Fruit fly (Drosophila melanogaster): Measurements from ENCODE around the gene nan.
A peak's percentile ranks its signal among the peaks of the same experiment; 100 is the strongest.

Gene nan

DNA sequence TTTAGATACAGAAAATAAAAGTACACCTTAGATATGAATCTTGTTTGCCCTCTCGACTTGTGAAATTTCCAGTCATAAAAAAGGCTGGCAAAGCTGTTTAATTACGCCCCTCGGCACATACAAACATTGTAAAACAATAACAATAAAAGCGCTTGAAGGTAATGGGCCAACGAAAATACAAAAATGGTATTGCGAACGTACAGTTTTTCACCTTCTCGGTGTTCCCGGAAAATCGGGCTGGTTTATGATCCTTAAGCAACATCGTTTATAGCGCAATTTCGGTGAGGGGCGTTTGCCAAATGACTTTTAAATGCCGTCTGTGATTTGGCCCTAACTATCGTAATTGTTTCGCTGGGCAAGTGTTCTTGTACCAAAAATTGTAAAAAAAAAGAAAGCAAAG, 4.4 kb downstream of the nan start:
- TF ChIP-seq CG12605 (GFP tag; IDR thresholded peaks at IDR 0.05) (no peak), CG4496 (GFP tag; IDR thresholded peaks at IDR 0.05) (no peak), Pif1A (GFP tag; optimal IDR thresholded peaks at IDR 0.05) (no peak), gl (tag; optimal IDR thresholded peaks at IDR 0.05) (no peak), CG32121 (GFP tag; IDR thresholded peaks at IDR 0.05) (no peak), CG14655 (GFP tag; optimal IDR thresholded peaks at IDR 0.05) (no peak), CG9948 (tag; optimal IDR thresholded peaks at IDR 0.05) (no peak), CG8301 (tag; optimal IDR thresholded peaks at IDR 0.05) (no peak), Ets98B (GFP tag; IDR thresholded peaks at IDR 0.05) (no peak), CG10348 (GFP tag; IDR thresholded peaks at IDR 0.05) (no peak)

DNA sequence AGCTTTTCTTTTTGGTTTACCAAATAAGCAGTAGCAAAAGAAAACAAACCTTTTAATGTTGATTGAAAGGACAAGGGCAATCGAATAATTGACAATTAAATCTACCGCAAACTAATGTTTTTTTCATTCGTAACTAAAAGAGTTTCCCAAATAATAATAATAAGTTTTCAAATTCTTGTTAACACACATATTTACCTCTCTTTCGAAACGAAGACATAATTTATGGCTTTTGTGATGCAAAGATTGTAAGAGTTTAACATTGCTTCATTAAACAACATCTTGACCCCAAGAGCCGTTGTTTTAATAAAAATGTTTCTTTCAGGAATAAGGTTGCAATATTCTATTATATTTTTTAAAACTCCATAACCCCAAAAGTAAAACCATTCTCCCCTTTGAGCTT, 10.9 kb downstream of the nan start, which contains the start of gene D:
TSS of gene D (minus strand) at position 101 of the 400 bp plus-strand sequence.
- no peak for TF ChIP-seq CG10348 (GFP tag; IDR thresholded peaks at IDR 0.05)

DNA sequence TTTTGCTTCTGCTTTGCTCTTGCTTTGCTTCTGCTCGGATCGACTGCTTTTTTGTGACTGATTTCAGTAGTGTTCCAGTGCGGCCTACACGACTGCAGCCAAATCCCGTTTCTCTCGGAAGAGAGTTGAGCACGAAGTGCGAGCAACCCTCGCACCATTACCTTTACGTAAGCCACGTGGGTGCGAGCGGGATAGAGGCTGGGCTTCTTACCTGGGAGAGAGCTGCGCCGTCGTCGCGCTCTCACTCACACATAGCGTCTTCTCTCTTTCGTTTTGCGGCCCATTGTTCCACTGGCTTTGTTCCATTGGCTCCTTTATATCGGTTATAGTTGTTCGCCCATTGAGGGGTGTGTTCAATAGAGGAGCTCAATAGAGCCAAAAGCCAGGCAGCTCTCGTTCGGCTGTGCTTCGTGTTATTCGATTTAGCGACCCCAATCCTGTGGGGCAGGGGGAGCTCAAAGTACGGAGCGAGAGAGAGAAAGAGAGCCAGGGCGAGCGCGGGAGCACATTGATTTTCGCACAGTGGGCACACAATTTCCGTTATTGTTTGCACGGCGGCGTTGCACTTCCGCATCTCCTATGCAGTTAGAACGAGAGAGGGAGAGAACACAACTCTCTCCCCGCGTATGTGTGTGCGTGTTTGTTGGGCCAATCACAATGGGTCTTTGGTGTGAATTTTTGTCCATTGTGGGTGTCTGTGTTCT, 11.8 kb downstream of the nan start:
- peak; percentile 5 for TF ChIP-seq Snoo (tag; optimal IDR thresholded peaks at IDR 0.05)
- TF ChIP-seq gl (tag; optimal IDR thresholded peaks at IDR 0.05): peak; percentile 14
- TF ChIP-seq CG12605 (GFP tag; IDR thresholded peaks at IDR 0.05): 0 out of 2 replicates have a peak, but pooled peaks have one; percentile 6
- TF ChIP-seq CG34367 (tag; optimal IDR thresholded peaks at IDR 0.05): no peak
- no peak for TF ChIP-seq CG8301 (tag; optimal IDR thresholded peaks at IDR 0.05)
- no peak for TF ChIP-seq rn (GFP tag; IDR thresholded peaks at IDR 0.05)
- 0 out of 3 replicates have a peak, but pooled peaks have one; percentile 4 for TF ChIP-seq fd96Ca (GFP tag; IDR thresholded peaks at IDR 0.05)
- TF ChIP-seq CG32121 (GFP tag; IDR thresholded peaks at IDR 0.05): no peak

- TF ChIP-seq fd96Ca (GFP tag; IDR thresholded peaks at IDR 0.05) (no peak), CG17806 (tag; optimal IDR thresholded peaks at IDR 0.05) (no peak)
Observed at dm6 chr3L:14174197-14174596, 15.3 kb downstream of the nan start.

- TF ChIP-seq CG13204 (GFP tag; optimal IDR thresholded peaks at IDR 0.05) (no peak), rn (GFP tag; IDR thresholded peaks at IDR 0.05) (no peak)
Observed at dm6 chr3L:14173325-14173724, 16.1 kb downstream of the nan start.

DNA sequence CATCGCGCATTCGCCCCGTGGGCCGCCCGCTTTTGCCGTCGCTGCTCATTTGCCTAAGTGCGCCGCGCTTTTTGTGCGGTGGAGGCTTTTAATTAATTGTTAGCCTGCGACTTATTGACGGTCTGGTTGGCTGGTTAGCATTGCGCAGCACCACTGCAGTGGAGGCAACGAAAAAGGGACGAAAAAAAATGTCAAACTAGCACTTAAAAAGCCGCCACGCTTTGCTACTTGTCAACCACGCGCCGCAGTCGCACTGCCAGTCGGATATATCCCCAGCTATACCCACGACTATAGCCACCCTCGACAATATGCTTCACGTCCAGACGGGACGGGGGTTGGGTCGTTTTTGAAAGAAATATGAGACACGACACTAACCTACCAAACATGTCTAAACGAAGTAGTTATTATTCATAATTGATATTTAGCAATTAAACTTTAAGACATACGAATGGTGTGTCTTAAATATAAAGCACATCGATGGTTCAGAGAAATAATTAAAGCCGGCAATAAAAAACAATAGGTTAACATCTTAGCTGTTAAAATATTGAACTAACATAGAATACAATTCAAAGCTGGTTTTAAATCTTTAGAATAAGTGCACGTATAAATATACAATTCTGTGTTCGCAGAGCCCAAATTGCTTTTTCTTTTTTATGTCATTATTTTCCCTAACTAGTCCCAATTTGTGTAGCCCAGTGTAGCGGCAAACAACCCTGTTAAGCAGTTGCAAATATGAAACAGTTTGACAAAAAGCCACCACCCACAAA, 17.1 kb downstream of the nan start:
- TF ChIP-seq CG8159 (tag; optimal IDR thresholded peaks at IDR 0.05) (peak; percentile 36), Pif1B (GFP tag; optimal IDR thresholded peaks at IDR 0.05) (no peak)

DNA sequence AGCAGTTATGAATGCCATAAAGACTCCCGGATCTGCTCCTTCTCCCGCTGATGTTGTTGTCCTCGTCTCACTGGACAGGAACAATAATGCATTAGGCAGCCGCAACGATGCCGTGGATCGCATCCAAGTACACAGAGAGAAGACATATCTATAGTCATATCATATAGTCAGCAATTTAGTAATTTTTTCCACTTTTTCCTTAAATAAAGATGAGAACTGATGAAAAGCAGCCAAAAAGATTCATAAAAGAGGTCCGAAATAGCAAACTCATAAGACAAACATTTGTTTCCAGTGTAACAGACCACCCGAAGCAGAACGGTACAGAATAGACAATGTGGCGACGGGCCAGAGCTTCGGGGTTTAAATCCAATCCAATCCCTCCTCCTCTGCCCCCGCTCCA, 18.9 kb downstream of the nan start:
- TF ChIP-seq CG32121 (GFP tag; IDR thresholded peaks at IDR 0.05): no peak
- no peak for TF ChIP-seq Pif1A (GFP tag; optimal IDR thresholded peaks at IDR 0.05)

DNA sequence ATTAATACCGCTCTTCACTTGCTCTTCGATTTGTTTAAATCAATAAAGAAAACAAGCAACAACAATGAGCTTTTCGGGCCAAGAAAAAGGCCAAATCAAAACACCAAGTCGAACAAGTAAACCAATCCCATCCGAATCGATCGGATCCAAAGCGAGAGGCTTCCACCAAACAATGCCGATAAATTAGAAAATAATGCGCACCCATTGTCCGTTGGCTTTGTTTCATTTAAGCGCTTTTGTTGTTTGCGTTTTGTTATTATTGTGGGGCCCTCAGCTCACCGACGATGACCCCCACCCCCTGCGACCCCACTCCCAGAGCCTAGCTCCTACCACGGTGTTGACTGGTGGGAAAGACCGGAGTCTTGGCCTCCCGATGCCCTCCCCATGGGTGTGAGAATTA, 21.5 kb downstream of the nan start:
- no peak for TF ChIP-seq CG34367 (tag; optimal IDR thresholded peaks at IDR 0.05)
- no peak for TF ChIP-seq CG32121 (GFP tag; IDR thresholded peaks at IDR 0.05)
- no peak for TF ChIP-seq CG17806 (tag; optimal IDR thresholded peaks at IDR 0.05)
- no peak for TF ChIP-seq CG8301 (tag; optimal IDR thresholded peaks at IDR 0.05)

dm6 chr3L:14166271-14166670, 23.2 kb downstream of the nan start:
- TF ChIP-seq CG8159 (tag; optimal IDR thresholded peaks at IDR 0.05) (no peak), CG4496 (GFP tag; IDR thresholded peaks at IDR 0.05) (no peak), CG15710 (tag; optimal IDR thresholded peaks at IDR 0.05) (no peak), rn (GFP tag; IDR thresholded peaks at IDR 0.05) (no peak), CG8301 (tag; optimal IDR thresholded peaks at IDR 0.05) (no peak), CG13204 (GFP tag; optimal IDR thresholded peaks at IDR 0.05) (no peak), CG10348 (GFP tag; IDR thresholded peaks at IDR 0.05) (no peak), D1 (tag; optimal IDR thresholded peaks at IDR 0.05) (no peak), EcR (GFP tag; optimal IDR thresholded peaks at IDR 0.05) (no peak), CG9948 (tag; optimal IDR thresholded peaks at IDR 0.05) (no peak)
